Worm (Caenorhabditis elegans): ENCODE data around the gene srx-19.

Gene srx-19

DNA sequence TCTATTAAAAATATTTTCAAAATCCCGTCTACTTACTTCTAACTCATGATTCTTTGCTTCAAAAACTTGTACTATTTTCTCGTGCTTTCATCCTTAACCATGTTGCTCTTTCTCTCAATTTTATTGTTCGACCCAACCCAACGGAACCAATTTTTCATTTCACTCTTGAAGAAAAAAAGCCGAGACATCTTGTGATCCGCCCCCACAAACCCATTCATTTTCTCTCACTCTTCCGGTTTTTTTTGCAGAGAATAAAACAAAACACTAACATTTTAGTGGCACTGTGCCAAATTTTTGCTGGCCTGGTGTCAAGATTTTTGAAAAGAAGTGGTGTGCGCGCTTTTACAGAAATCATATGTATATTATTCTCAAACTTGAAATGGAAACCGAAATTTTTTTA is 36.3 kb upstream of the srx-19 start:
- TF ChIP-seq egl-5 (tag; optimal IDR thresholded peaks at IDR 0.05) (peak; percentile 12), nhr-11 (tag; optimal IDR thresholded peaks at IDR 0.05) (no peak), nfya-1 (tag; optimal IDR thresholded peaks at IDR 0.05; ENCODE audit: insufficient read depth) (peak; percentile 25), lin-39 (tag; optimal IDR thresholded peaks at IDR 0.05) (peak; percentile 75)

DNA sequence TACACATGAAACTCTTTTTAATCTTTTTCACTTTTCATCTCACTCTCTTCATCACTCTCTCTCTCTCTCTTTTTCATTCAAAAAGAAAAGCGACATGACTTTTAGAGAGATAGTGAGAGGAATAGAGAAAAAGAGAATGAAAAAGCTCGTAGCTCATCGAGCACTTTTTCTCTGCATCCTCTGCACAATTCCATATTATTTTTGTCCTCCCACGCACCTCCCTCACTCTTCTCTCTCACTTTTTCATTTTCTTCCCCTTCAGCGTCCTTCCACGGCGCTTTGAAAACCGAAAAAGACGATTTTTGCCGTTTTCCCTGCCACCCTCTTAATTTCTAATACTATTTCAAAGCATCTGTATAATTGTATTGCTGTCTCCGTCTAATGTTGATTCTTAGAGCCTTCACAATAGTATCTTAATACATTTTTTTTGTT is 34.0 kb upstream of the srx-19 start:
- TF ChIP-seq unc-39 (tag; optimal IDR thresholded peaks at IDR 0.05) (no peak), lin-39 (tag; optimal IDR thresholded peaks at IDR 0.05) (peak; percentile 43), nhr-237 (tag; optimal IDR thresholded peaks at IDR 0.05) (no peak), R02D3.7 (tag; optimal IDR thresholded peaks at IDR 0.05) (peak; percentile 45), jun-1 (tag; optimal IDR thresholded peaks at IDR 0.05) (peak; percentile 77), hmg-11 (tag; optimal IDR thresholded peaks at IDR 0.05) (peak; percentile 91), fkh-10 (GFP tag; optimal IDR thresholded peaks at IDR 0.05) (peak; percentile 73), egl-27 (tag; optimal IDR thresholded peaks at IDR 0.05) (peak; percentile 5), zag-1 (tag; optimal IDR thresholded peaks at IDR 0.05) (peak; percentile 12), unc-62 (GFP tag; optimal IDR thresholded peaks at IDR 0.05) (peak; percentile 69), mml-1 (tag; optimal IDR thresholded peaks at IDR 0.05) (no peak), eor-1 (tag; optimal IDR thresholded peaks at IDR 0.05) (peak in 1 of 2 experiments; percentile 43), lin-15B (tag; optimal IDR thresholded peaks at IDR 0.05) (peak; percentile 61), ceh-82 (tag; optimal IDR thresholded peaks at IDR 0.05) (peak; percentile 41), fos-1 (tag; optimal IDR thresholded peaks at IDR 0.05) (no peak), tbx-2 (tag; optimal IDR thresholded peaks at IDR 0.05) (peak; percentile 53), ceh-28 (tag; optimal IDR thresholded peaks at IDR 0.05) (peak; percentile 55), snpc-4 (tag; optimal IDR thresholded peaks at IDR 0.05) (no peak), ZK546.5 (tag; optimal IDR thresholded peaks at IDR 0.05) (no peak), elt-2 (tag; optimal IDR thresholded peaks at IDR 0.05) (peak; percentile 88), nfya-1 (tag; optimal IDR thresholded peaks at IDR 0.05; ENCODE audit: insufficient read depth) (peak; percentile 82), skn-1 (tag; optimal IDR thresholded peaks at IDR 0.05) (peak; percentile 74), elt-1 (tag; optimal IDR thresholded peaks at IDR 0.05) (peak; percentile 33), pqm-1 (tag; optimal IDR thresholded peaks at IDR 0.05) (peak; percentile 90), nhr-77 (tag; optimal IDR thresholded peaks at IDR 0.05) (peak; percentile 44), nhr-23 (tag; optimal IDR thresholded peaks at IDR 0.05) (no peak), ceh-9 (tag; optimal IDR thresholded peaks at IDR 0.05) (no peak), mdl-1 (tag; optimal IDR thresholded peaks at IDR 0.05) (peak; percentile 43), pha-4 (tag; optimal IDR thresholded peaks at IDR 0.05) (peak; percentile 83), lsy-12 (tag; optimal IDR thresholded peaks at IDR 0.05) (peak; percentile 60), nhr-11 (tag; optimal IDR thresholded peaks at IDR 0.05) (peak; percentile 65)

DNA sequence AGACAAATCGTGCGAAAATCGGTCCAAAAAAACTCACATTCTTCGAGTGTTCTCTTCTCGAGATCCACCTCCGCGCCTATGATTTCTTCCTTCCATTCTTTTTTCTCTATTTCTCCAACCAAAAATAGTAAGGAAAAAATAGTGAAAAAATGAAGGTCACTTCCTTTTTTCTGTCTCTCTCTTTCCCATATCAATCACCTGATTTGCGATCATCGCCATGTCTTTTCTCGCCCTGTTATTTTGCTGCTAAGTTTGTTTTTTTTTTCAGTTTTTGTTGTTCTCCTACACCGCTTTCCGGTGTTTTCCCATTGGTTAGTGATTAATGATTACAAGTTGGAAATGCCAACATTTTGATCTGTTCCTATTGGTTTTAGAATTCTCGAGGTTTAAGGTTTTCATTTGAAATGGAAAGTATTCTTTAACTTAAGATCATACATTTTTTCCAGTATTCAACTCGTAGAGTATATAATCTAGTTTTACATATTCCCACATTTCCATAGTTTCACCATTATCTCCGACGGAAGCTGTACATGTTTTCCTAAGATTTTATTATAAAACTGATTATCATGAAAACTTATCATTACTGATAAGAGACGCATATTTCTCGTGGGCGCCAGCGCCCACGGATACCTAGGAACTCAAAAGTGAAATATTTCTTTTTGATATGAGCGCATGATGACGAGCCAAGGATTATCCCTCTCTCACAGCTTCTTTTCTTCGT is 31.3 kb upstream of the srx-19 start:
- no peak for TF ChIP-seq aly-2 (tag; optimal IDR thresholded peaks at IDR 0.05)
- peak; percentile 68 for TF ChIP-seq elt-2 (tag; optimal IDR thresholded peaks at IDR 0.05)

- TF ChIP-seq jun-1 (tag; optimal IDR thresholded peaks at IDR 0.05) (no peak), fkh-2 (tag; optimal IDR thresholded peaks at IDR 0.05) (no peak), ZK546.5 (tag; optimal IDR thresholded peaks at IDR 0.05) (no peak), nhr-12 (tag; optimal IDR thresholded peaks at IDR 0.05) (no peak), eor-1 (tag; optimal IDR thresholded peaks at IDR 0.05) (no peak), nfya-1 (tag; optimal IDR thresholded peaks at IDR 0.05; ENCODE audit: insufficient read depth) (no peak), lsy-12 (tag; optimal IDR thresholded peaks at IDR 0.05) (no peak), daf-12 (tag; optimal IDR thresholded peaks at IDR 0.05) (no peak)
Measured at ce11 chrIV:6842470-6843008, 30.5 kb upstream of the srx-19 start, which contains the start of gene lip-1. Gene lip-1 (plus strand): TSS chrIV:6842958.
